Fruit fly (Drosophila melanogaster) whole organism, prepupa: Measurements from ENCODE around the gene CG11892.

Experiments used
- CG10631 ChIP-seq: fragments of 200-800 bp; sonication (Bioruptor generic); optimal IDR thresholded peaks from 2 replicates; lab custom pipeline; 2016; ENCODE audit warnings: missing biosample characterization, missing genetic modification characterization
- CG10669 ChIP-seq: fragments of 200-800 bp; sonication (Bioruptor generic); optimal IDR thresholded peaks from 3 replicates; lab custom pipeline; 2018; ENCODE audit warnings: missing biosample characterization, mild to moderate bottlenecking, missing genetic modification characterization, moderate library complexity
- CG11294 ChIP-seq: fragments of 200-800 bp; sonication (Bioruptor generic); IDR thresholded peaks from 2 replicates; pipeline ENCODE4 v1.3.6; 2022; ENCODE audit warnings: missing biosample characterization, missing genetic modification characterization
- CG11762 ChIP-seq: fragments of 200-800 bp; sonication (Bioruptor generic); optimal IDR thresholded peaks from 3 replicates; lab custom pipeline; 2016; ENCODE audit warnings: missing biosample characterization, missing genetic modification characterization; ENCODE audit not compliant: insufficient read depth
- CG3032 ChIP-seq: fragments of 200-800 bp; optimal IDR thresholded peaks from 2 replicates; lab custom pipeline; 2019; ENCODE audit warnings: missing biosample characterization, mild to moderate bottlenecking, missing genetic modification characterization, moderate library complexity
- CG3919 ChIP-seq: fragments of 200-800 bp; sonication (Bioruptor generic); optimal IDR thresholded peaks from 3 replicates; lab custom pipeline; 2016; ENCODE audit warnings: missing biosample characterization, missing genetic modification characterization
- CG4318 ChIP-seq: fragments of 200-800 bp; sonication (Bioruptor generic); optimal IDR thresholded peaks from 3 replicates; lab custom pipeline; 2017; ENCODE audit warnings: missing biosample characterization, mild to moderate bottlenecking, missing genetic modification characterization
- CG6163 ChIP-seq: fragments of 200-800 bp; sonication (Bioruptor generic); IDR thresholded peaks from 3 replicates; pipeline ENCODE4 v1.3.6; 2022; ENCODE audit warnings: missing biosample characterization, missing genetic modification characterization
- CG6276 ChIP-seq: fragments of 200-800 bp; sonication (Bioruptor generic); optimal IDR thresholded peaks from 2 replicates; lab custom pipeline; 2017; ENCODE audit warnings: missing biosample characterization, mild to moderate bottlenecking, missing genetic modification characterization
- CG6792 ChIP-seq: fragments of 200-800 bp; sonication (Bioruptor generic); optimal IDR thresholded peaks from 3 replicates; lab custom pipeline; 2016; ENCODE audit warnings: missing biosample characterization, missing genetic modification characterization
- CG7368 ChIP-seq: fragments of 200-800 bp; sonication (Bioruptor generic); optimal IDR thresholded peaks from 3 replicates; lab custom pipeline; 2016; ENCODE audit warnings: missing biosample characterization, missing genetic modification characterization
- CG8319 ChIP-seq: fragments of 200-800 bp; sonication (Bioruptor generic); optimal IDR thresholded peaks from 3 replicates; lab custom pipeline; 2016; ENCODE audit warnings: missing biosample characterization, missing genetic modification characterization
- CG8632 ChIP-seq: fragments of 200-800 bp; sonication (Bioruptor generic); optimal IDR thresholded peaks from 3 replicates; lab custom pipeline; 2016; ENCODE audit warnings: missing biosample characterization, missing genetic modification characterization
- CG9139 ChIP-seq: fragments of 200-800 bp; sonication (Bioruptor generic); optimal IDR thresholded peaks from 3 replicates; lab custom pipeline; 2017; ENCODE audit warnings: missing biosample characterization, mild to moderate bottlenecking, missing genetic modification characterization
- Eip75B ChIP-seq: fragments of 200-800 bp; sonication (Bioruptor generic); optimal IDR thresholded peaks from 3 replicates; lab custom pipeline; 2016; ENCODE audit warnings: missing biosample characterization, missing genetic modification characterization
- Eip93F ChIP-seq: fragments of 200-800 bp; sonication (Bioruptor generic); optimal IDR thresholded peaks from 2 replicates; lab custom pipeline; 2016; ENCODE audit warnings: missing biosample characterization, mild to moderate bottlenecking, missing genetic modification characterization
- Ets96B ChIP-seq: fragments of 200-800 bp; optimal IDR thresholded peaks from 2 replicates; lab custom pipeline; 2019; ENCODE audit warnings: missing biosample characterization, mild to moderate bottlenecking, missing genetic modification characterization, moderate library complexity
- Hr39 ChIP-seq: fragments of 200-800 bp; sonication (Bioruptor generic); optimal IDR thresholded peaks from 2 replicates; lab custom pipeline; 2016; ENCODE audit warnings: missing biosample characterization, missing genetic modification characterization
- Met ChIP-seq: fragments of 200-800 bp; sonication (Bioruptor generic); optimal IDR thresholded peaks from 3 replicates; lab custom pipeline; 2016; ENCODE audit warnings: missing biosample characterization, missing genetic modification characterization
- OdsH ChIP-seq: fragments of 200-800 bp; sonication (Bioruptor generic); optimal IDR thresholded peaks from 3 replicates; lab custom pipeline; 2016; ENCODE audit warnings: missing biosample characterization, missing genetic modification characterization
- Sox102F ChIP-seq: fragments of 200-800 bp; sonication (Bioruptor generic); optimal IDR thresholded peaks from 2 replicates; lab custom pipeline; 2016; ENCODE audit warnings: missing biosample characterization, mild to moderate bottlenecking, missing genetic modification characterization
- Sox14 ChIP-seq: fragments of 200-800 bp; sonication (Bioruptor generic); optimal IDR thresholded peaks from 3 replicates; lab custom pipeline; 2016; ENCODE audit warnings: missing biosample characterization, missing genetic modification characterization
- Sox15 ChIP-seq: fragments of 200-800 bp; sonication (Bioruptor generic); optimal IDR thresholded peaks from 3 replicates; lab custom pipeline; 2016; ENCODE audit warnings: missing biosample characterization, missing genetic modification characterization
- acj6 ChIP-seq: fragments of 200-800 bp; sonication (Bioruptor generic); optimal IDR thresholded peaks from 3 replicates; lab custom pipeline; 2016; ENCODE audit warnings: missing biosample characterization, missing genetic modification characterization
- cyc ChIP-seq: fragments of 200-800 bp; sonication (Bioruptor generic); optimal IDR thresholded peaks from 3 replicates; lab custom pipeline; 2016; ENCODE audit warnings: missing biosample characterization, missing genetic modification characterization
- dac ChIP-seq: fragments of 200-800 bp; sonication (Bioruptor generic); optimal IDR thresholded peaks from 2 replicates; lab custom pipeline; 2017; ENCODE audit warnings: missing biosample characterization, mild to moderate bottlenecking, missing genetic modification characterization
- esn ChIP-seq: fragments of 200-800 bp; sonication (Bioruptor generic); optimal IDR thresholded peaks from 2 replicates; lab custom pipeline; 2016; ENCODE audit warnings: missing biosample characterization, mild to moderate bottlenecking, missing genetic modification characterization, moderate library complexity
- fd85E ChIP-seq: fragments of 200-800 bp; sonication (Bioruptor generic); optimal IDR thresholded peaks from 3 replicates; lab custom pipeline; 2016; ENCODE audit warnings: missing biosample characterization, missing genetic modification characterization
- fkh ChIP-seq: fragments of 200-800 bp; sonication (Bioruptor generic); optimal IDR thresholded peaks from 3 replicates; lab custom pipeline; 2017; ENCODE audit warnings: missing biosample characterization, mild to moderate bottlenecking, missing genetic modification characterization, moderate library complexity
- lz ChIP-seq: fragments of 200-800 bp; sonication (Bioruptor generic); optimal IDR thresholded peaks from 3 replicates; lab custom pipeline; 2016; ENCODE audit warnings: missing biosample characterization, missing genetic modification characterization
- pdm3 ChIP-seq: fragments of 200-800 bp; sonication (Bioruptor generic); optimal IDR thresholded peaks from 3 replicates; lab custom pipeline; 2016; ENCODE audit warnings: missing biosample characterization, missing genetic modification characterization
- svp ChIP-seq: fragments of 200-800 bp; sonication (Bioruptor generic); peaks from one replicate; lab custom pipeline; 2016; ENCODE audit warnings: missing biosample characterization, missing genetic modification characterization
- vri ChIP-seq: fragments of 200-800 bp; sonication (Bioruptor generic); optimal IDR thresholded peaks from 3 replicates; lab custom pipeline; 2016; ENCODE audit warnings: missing biosample characterization, mild to moderate bottlenecking, missing genetic modification characterization

The CG11892 gene

DNA sequence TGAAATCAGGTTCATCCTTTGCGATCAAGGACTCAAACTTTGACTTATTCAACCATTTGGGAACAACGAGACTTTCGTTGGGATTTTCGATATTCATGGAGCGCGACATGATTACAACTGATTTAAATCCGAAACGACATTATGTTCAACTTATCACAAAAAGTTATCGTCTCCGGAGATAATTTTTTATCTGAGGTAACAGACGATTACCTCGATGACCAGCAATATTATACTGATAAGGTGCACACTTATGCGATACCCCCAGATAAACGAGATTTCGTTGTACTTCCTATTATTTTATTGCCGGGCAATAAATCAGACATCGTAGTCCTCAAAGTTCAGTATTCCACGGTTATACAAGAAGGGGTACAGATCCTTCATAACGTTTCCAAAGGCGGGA lies 16.3 kb downstream of the CG11892 start, which contains the start of gene CG31097:
Gene CG31097, minus strand, starts transcription at position 101 of the 400 bp plus-strand sequence.
- TF ChIP-seq CG11762 (GFP tag; lab: Kevin White, UChicago) (no peak), CG11294 (GFP tag; lab: Robert Waterston, UW) (no peak)

dm6 chr3R:25299507-25299964 lies 18.2 kb downstream of the CG11892 start, which contains the start of gene CG31288:
Gene CG31288 (minus strand): TSS chr3R:25299557.
- TF ChIP-seq Hr39 (no peak), acj6 (no peak), lz (GFP tag; lab: Kevin White, UChicago) (no peak), CG7368 (GFP tag; lab: Kevin White, UChicago) (no peak)

DNA sequence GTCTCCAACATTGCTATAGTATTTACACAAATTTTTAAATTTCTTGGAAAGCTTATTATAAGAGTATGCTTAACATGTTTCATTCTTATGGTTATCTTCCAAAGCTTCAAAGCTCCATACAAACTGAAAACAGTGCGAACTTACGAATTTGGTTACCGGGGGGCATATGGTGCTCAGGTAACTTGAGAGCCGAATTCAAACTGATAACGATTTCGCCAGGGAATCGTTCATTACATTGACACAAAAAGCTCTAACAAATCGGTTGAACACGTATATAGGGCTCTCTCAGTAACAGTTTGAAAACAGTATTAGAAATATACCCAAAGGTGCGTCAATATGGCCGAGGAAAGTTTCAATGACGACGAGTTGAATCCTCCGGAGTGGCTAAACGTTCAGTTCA lies 19.2 kb downstream of the CG11892 start, which contains the start of gene CG13659:
Gene CG13659, plus strand, starts transcription at position 317 of the 400 bp plus-strand sequence.
- no peak for TF ChIP-seq CG4318 (GFP tag; lab: Kevin White, UChicago)
- TF ChIP-seq vri (GFP tag; lab: Kevin White, UChicago) = peak; percentile 3
- TF ChIP-seq, all 60 proteins: peak for 1

dm6 chr3R:25302239-25302638 lies 20.9 kb downstream of the CG11892 start, which contains the start of gene CG31370:
Gene CG31370 (plus strand): TSS chr3R:25302464.
- TF ChIP-seq CG9139 (GFP tag; lab: Kevin White, UChicago) (no peak), CG3032 (tag; lab: Kevin White, UChicago) (no peak), pdm3 (GFP tag; lab: Kevin White, UChicago) (no peak), esn (GFP tag; lab: Kevin White, UChicago) (no peak), CG10669 (GFP tag; lab: Kevin White, UChicago) (no peak), Eip93F (GFP tag; lab: Kevin White, UChicago) (no peak), CG3919 (no peak), CG8319 (GFP tag; lab: Kevin White, UChicago) (no peak), fkh (GFP tag; lab: Kevin White, UChicago) (no peak), OdsH (GFP tag; lab: Kevin White, UChicago) (no peak), Sox102F (no peak), CG6792 (GFP tag; lab: Kevin White, UChicago) (no peak), CG7368 (GFP tag; lab: Kevin White, UChicago) (no peak)

- TF ChIP-seq dac (GFP tag; lab: Kevin White, UChicago) (no peak), svp (GFP tag; lab: Kevin White, UChicago) (peak; percentile 97), CG8319 (GFP tag; lab: Kevin White, UChicago) (no peak), fkh (GFP tag; lab: Kevin White, UChicago) (peak; percentile 45), CG11762 (GFP tag; lab: Kevin White, UChicago) (no peak), CG8632 (GFP tag; lab: Kevin White, UChicago) (no peak)
Measured at dm6 chr3R:25303857-25304440, 22.6 kb downstream of the CG11892 start, which contains the start of gene CG31436. Gene CG31436 (plus strand): TSS chr3R:25304137.

- TF ChIP-seq fkh (GFP tag; lab: Kevin White, UChicago) (peak; percentile 56), CG6276 (GFP tag; lab: Kevin White, UChicago) (no peak), Met (GFP tag; lab: Kevin White, UChicago) (no peak), CG11294 (GFP tag; lab: Robert Waterston, UW) (no peak), Eip75B (GFP tag; lab: Kevin White, UChicago) (no peak), CG6163 (GFP tag; lab: Robert Waterston, UW) (no peak), Hr39 (no peak), cyc (GFP tag; lab: Kevin White, UChicago) (no peak), vri (GFP tag; lab: Kevin White, UChicago) (peak; percentile 26), Sox15 (no peak), fd85E (GFP tag; lab: Kevin White, UChicago) (no peak), Sox14 (no peak), CG8632 (GFP tag; lab: Kevin White, UChicago) (no peak), Ets96B (tag; lab: Kevin White, UChicago) (no peak), CG10631 (GFP tag; lab: Kevin White, UChicago) (no peak)
Measured at dm6 chr3R:25305822-25306544, 24.6 kb downstream of the CG11892 start.
